Fruit fly (Drosophila melanogaster) whole organism, wandering third instar larva: ENCODE results near the gene CG32369.

Experiments used
- Abd-B ChIP-seq: fragments of >200 bp; optimal IDR thresholded peaks from 2 replicates; lab custom pipeline; 2017; ENCODE audit warnings: missing biosample characterization, missing genetic modification characterization
- CG32264 ChIP-seq: fragments of 200-800 bp; sonication (Bioruptor generic); optimal IDR thresholded peaks from 2 replicates; lab custom pipeline; 2016; ENCODE audit warnings: missing biosample characterization, missing genetic modification characterization
- CG9705 ChIP-seq: fragments of 200-800 bp; sonication (Bioruptor generic); optimal IDR thresholded peaks from 2 replicates; lab custom pipeline; 2018; ENCODE audit warnings: missing biosample characterization, mild to moderate bottlenecking, missing genetic modification characterization
- Dfd ChIP-seq: fragments of >200 bp; optimal IDR thresholded peaks from 2 replicates; lab custom pipeline; 2017; ENCODE audit warnings: missing biosample characterization, missing genetic modification characterization
- Dif ChIP-seq: fragments of 200-275, 200-300 bp; sonication (Bioruptor generic); optimal IDR thresholded peaks from 2 replicates; lab custom pipeline; 2018; ENCODE audit warnings: missing biosample characterization, missing genetic modification characterization; ENCODE audit not compliant: partially characterized antibody
- HLH106 ChIP-seq: fragments of 200-800 bp; optimal IDR thresholded peaks from 3 replicates; lab custom pipeline; 2019; ENCODE audit warnings: missing biosample characterization, mild to moderate bottlenecking, missing genetic modification characterization, moderate library complexity
- Hnf4 ChIP-seq: fragments of 200-800 bp; sonication (Bioruptor generic); optimal IDR thresholded peaks from 2 replicates; lab custom pipeline; 2016; ENCODE audit warnings: missing biosample characterization, mild to moderate bottlenecking, missing genetic modification characterization
- Hr78 ChIP-seq: fragments of >200 bp; optimal IDR thresholded peaks from 2 replicates; lab custom pipeline; 2017; ENCODE audit warnings: missing biosample characterization, missing genetic modification characterization
- Hr83 ChIP-seq: fragments of 200-300 bp; sonication (Bioruptor generic); optimal IDR thresholded peaks from 2 replicates; lab custom pipeline; 2016; ENCODE audit warnings: missing biosample characterization, mild to moderate bottlenecking, missing genetic modification characterization, moderate library complexity; ENCODE audit not compliant: poor library complexity, severe bottlenecking
- Jra ChIP-seq: sonication (Bioruptor generic); optimal IDR thresholded peaks from 2 replicates; lab custom pipeline; 2016; ENCODE audit warnings: missing biosample characterization, missing genetic modification characterization
- N ChIP-seq: fragments of >200 bp; optimal IDR thresholded peaks from 2 replicates; lab custom pipeline; 2018; ENCODE audit warnings: missing biosample characterization, missing external identifiers, missing genetic modification characterization
- OdsH ChIP-seq: fragments of 200-800 bp; sonication (Bioruptor generic); optimal IDR thresholded peaks from 2 replicates; lab custom pipeline; 2016; ENCODE audit warnings: missing biosample characterization, mild to moderate bottlenecking, missing genetic modification characterization
- Rel ChIP-seq, 2 experiments: fragments of 200-800 bp; sonication (Bioruptor generic) in 1 of 2; optimal IDR thresholded peaks; 2 replicates in 1 of 2; 3 replicates in 1 of 2; lab custom pipeline; 2016 to 2019; ENCODE audit warnings: mild to moderate bottlenecking in 2 of 2, missing biosample characterization in 2 of 2, missing genetic modification characterization in 2 of 2, moderate library complexity in 1 of 2
- Sp1 ChIP-seq: fragments of 200-800 bp; sonication (Bioruptor generic); optimal IDR thresholded peaks from 3 replicates; lab custom pipeline; 2019; ENCODE audit warnings: missing biosample characterization, mild to moderate bottlenecking, missing genetic modification characterization, moderate library complexity
- Vsx2 ChIP-seq: fragments of 200-300, 225-300 bp; sonication (Bioruptor generic); optimal IDR thresholded peaks from 2 replicates; lab custom pipeline; 2018; ENCODE audit warnings: missing biosample characterization, missing genetic modification characterization; ENCODE audit not compliant: partially characterized antibody
- br ChIP-seq: fragments of 200-800 bp; sonication (Bioruptor generic); optimal IDR thresholded peaks from 2 replicates; lab custom pipeline; 2016; ENCODE audit warnings: missing biosample characterization, missing genetic modification characterization
- brk ChIP-seq: fragments of 200-800 bp; sonication (Bioruptor generic); optimal IDR thresholded peaks from 2 replicates; lab custom pipeline; 2016; ENCODE audit warnings: missing biosample characterization, mild to moderate bottlenecking, missing genetic modification characterization
- dmrt93B ChIP-seq: fragments of 200-800 bp; sonication (Bioruptor generic); optimal IDR thresholded peaks from 2 replicates; lab custom pipeline; 2018; ENCODE audit warnings: missing biosample characterization, mild to moderate bottlenecking, missing genetic modification characterization
- dsf ChIP-seq: sonication (Bioruptor generic); optimal IDR thresholded peaks from 2 replicates; lab custom pipeline; 2016; ENCODE audit warnings: missing biosample characterization, missing genetic modification characterization, borderline replicate concordance
- ey ChIP-seq: fragments of 200-800 bp; sonication (Bioruptor generic); optimal IDR thresholded peaks from 2 replicates; lab custom pipeline; 2016; ENCODE audit warnings: missing biosample characterization, missing genetic modification characterization
- foxo ChIP-seq, 2 experiments: fragments of 200-800 bp; sonication (Bioruptor generic); optimal IDR thresholded peaks; 2 replicates in 1 of 2; 3 replicates in 1 of 2; lab custom pipeline; 2016 to 2017; ENCODE audit warnings: missing biosample characterization in 2 of 2, missing genetic modification characterization in 2 of 2
- fru ChIP-seq: fragments of 200-800 bp; sonication (Bioruptor generic); optimal IDR thresholded peaks from 3 replicates; lab custom pipeline; 2016; ENCODE audit warnings: missing biosample characterization, mild to moderate bottlenecking, missing genetic modification characterization
- h ChIP-seq: fragments of 200-800 bp; sonication (Bioruptor generic); optimal IDR thresholded peaks from 3 replicates; lab custom pipeline; 2016; ENCODE audit warnings: missing biosample characterization, mild to moderate bottlenecking, missing genetic modification characterization
- jim ChIP-seq: fragments of 175-275, 200-325 bp; sonication (Bioruptor generic); optimal IDR thresholded peaks from 2 replicates; lab custom pipeline; 2016; ENCODE audit warnings: missing biosample characterization, mild to moderate bottlenecking, missing genetic modification characterization
- lola ChIP-seq: fragments of >200 bp; optimal IDR thresholded peaks from 2 replicates; lab custom pipeline; 2017; ENCODE audit warnings: missing biosample characterization, missing genetic modification characterization
- pan ChIP-seq: fragments of >200 bp; optimal IDR thresholded peaks from 2 replicates; lab custom pipeline; 2017
- psq ChIP-seq: fragments of 200-800 bp; sonication (Bioruptor generic); optimal IDR thresholded peaks from 3 replicates; lab custom pipeline; 2017; ENCODE audit warnings: missing biosample characterization, mild to moderate bottlenecking, missing genetic modification characterization, moderate library complexity
- rgr ChIP-seq: fragments of 200-800 bp; sonication (Bioruptor generic); optimal IDR thresholded peaks from 3 replicates; lab custom pipeline; 2016; ENCODE audit warnings: missing biosample characterization, mild to moderate bottlenecking, missing genetic modification characterization
- sage ChIP-seq: fragments of 200-800 bp; sonication (Bioruptor generic); optimal IDR thresholded peaks from 2 replicates; lab custom pipeline; 2016; ENCODE audit warnings: missing biosample characterization, mild to moderate bottlenecking, missing genetic modification characterization
- tai ChIP-seq: sonication (Bioruptor generic); optimal IDR thresholded peaks from 2 replicates; lab custom pipeline; 2016; ENCODE audit warnings: missing biosample characterization, missing genetic modification characterization
- woc ChIP-seq: sonication (Bioruptor generic); optimal IDR thresholded peaks from 2 replicates; lab custom pipeline; 2016; ENCODE audit warnings: missing biosample characterization, mild to moderate bottlenecking, missing genetic modification characterization

The CG32369 gene

dm6 chr3L:7790224-7790623, 19.4 kb downstream of the CG32369 start:
- TF ChIP-seq lola (GFP tag; lab: Kevin White, UChicago) (no peak), OdsH (GFP tag; lab: Kevin White, UChicago) (no peak)

- TF ChIP-seq fru (GFP tag; lab: Kevin White, UChicago), result peak; percentile 56
- TF ChIP-seq foxo (GFP tag; optimal IDR thresholded peaks at IDR 0.05; lab: Kevin White, UChicago), result no peak
Observed at dm6 chr3L:7787788-7788406, 21.7 kb downstream of the CG32369 start.

dm6 chr3L:7786989-7787388, 22.6 kb downstream of the CG32369 start:
- TF ChIP-seq Sp1 (GFP tag; lab: Kevin White, UChicago), result no peak

- TF ChIP-seq brk (GFP tag; lab: Kevin White, UChicago) (no peak), psq (no peak), OdsH (GFP tag; lab: Kevin White, UChicago) (no peak), CG9705 (GFP tag; lab: Kevin White, UChicago) (no peak), CG32264 (GFP tag; lab: Kevin White, UChicago) (no peak), ey (no peak), foxo (GFP tag; optimal IDR thresholded peaks at IDR 0.05; lab: Kevin White, UChicago) (no peak), Dif (GFP tag; lab: Kevin White, UChicago) (no peak)
Observed at dm6 chr3L:7786263-7786662, 23.4 kb downstream of the CG32369 start.

- peak; percentile 74 for TF ChIP-seq Hnf4 (GFP tag; lab: Kevin White, UChicago)
- no peak for TF ChIP-seq pan (lab: Kevin White, UChicago)
- peak; percentile 74 for TF ChIP-seq ey
- TF ChIP-seq fru (GFP tag; lab: Kevin White, UChicago), result peak; percentile 66
- no peak for TF ChIP-seq Rel (GFP tag; optimal IDR thresholded peaks at IDR 0.05; lab: Kevin White, UChicago)
- peak; percentile 31 for TF ChIP-seq Rel (tag; optimal IDR thresholded peaks at IDR 0.05; lab: Kevin White, UChicago)
- peak; percentile 68 for TF ChIP-seq tai (GFP tag; lab: Kevin White, UChicago)
- TF ChIP-seq br, result peak; percentile 70
- TF ChIP-seq rgr, result peak; percentile 83
- TF ChIP-seq Hr78, result no peak
- peak; percentile 26 for TF ChIP-seq dsf (GFP tag; lab: Kevin White, UChicago)
- peak; percentile 62 for TF ChIP-seq dmrt93B (GFP tag; lab: Kevin White, UChicago)
- TF ChIP-seq h, result peak; percentile 85
- peak; percentile 69 for TF ChIP-seq OdsH (GFP tag; lab: Kevin White, UChicago)
- TF ChIP-seq psq, result peak; percentile 56
- TF ChIP-seq sage (GFP tag; lab: Kevin White, UChicago), result peak; percentile 63
- no peak for TF ChIP-seq Dfd
- peak; percentile 38 for TF ChIP-seq brk (GFP tag; lab: Kevin White, UChicago)
- peak; percentile 63 for TF ChIP-seq CG32264 (GFP tag; lab: Kevin White, UChicago)
- TF ChIP-seq Jra (GFP tag; lab: Kevin White, UChicago), result peak; percentile 9
- TF ChIP-seq HLH106 (tag; lab: Kevin White, UChicago), result peak; percentile 82
- TF ChIP-seq Hr83 (GFP tag; lab: Kevin White, UChicago), result no peak
- peak; percentile 73 for TF ChIP-seq Sp1 (GFP tag; lab: Kevin White, UChicago)
- TF ChIP-seq N (GFP tag; lab: Kevin White, UChicago), result no peak
- peak in 1 of 2 experiments; percentile 78 for TF ChIP-seq foxo (GFP tag; optimal IDR thresholded peaks at IDR 0.05; lab: Kevin White, UChicago)
- no peak for TF ChIP-seq Vsx2 (GFP tag; lab: Kevin White, UChicago)
Observed at dm6 chr3L:7783383-7783782, 26.2 kb downstream of the CG32369 start.

- TF ChIP-seq br, result peak; percentile 4
- peak; percentile 29 for TF ChIP-seq h
- no peak for TF ChIP-seq woc (GFP tag; lab: Kevin White, UChicago)
- TF ChIP-seq Jra (GFP tag; lab: Kevin White, UChicago), result no peak
- peak; percentile 30 for TF ChIP-seq Hnf4 (GFP tag; lab: Kevin White, UChicago)
- peak; percentile 26 for TF ChIP-seq tai (GFP tag; lab: Kevin White, UChicago)
- TF ChIP-seq CG9705 (GFP tag; lab: Kevin White, UChicago), result no peak
- peak; percentile 3 for TF ChIP-seq dmrt93B (GFP tag; lab: Kevin White, UChicago)
- peak; percentile 11 for TF ChIP-seq fru (GFP tag; lab: Kevin White, UChicago)
- TF ChIP-seq CG32264 (GFP tag; lab: Kevin White, UChicago), result no peak
- no peak for TF ChIP-seq Abd-B (GFP tag; lab: Kevin White, UChicago)
- no peak for TF ChIP-seq Rel (GFP tag; optimal IDR thresholded peaks at IDR 0.05; lab: Kevin White, UChicago)
- TF ChIP-seq Rel (tag; optimal IDR thresholded peaks at IDR 0.05; lab: Kevin White, UChicago), result peak; percentile 33
- TF ChIP-seq jim, result no peak
- no peak for TF ChIP-seq OdsH (GFP tag; lab: Kevin White, UChicago)
- no peak for TF ChIP-seq ey
- no peak for TF ChIP-seq pan (lab: Kevin White, UChicago)
- no peak for TF ChIP-seq Sp1 (GFP tag; lab: Kevin White, UChicago)
Observed at dm6 chr3L:7782051-7782682, 27.5 kb downstream of the CG32369 start.
